Worm (Caenorhabditis elegans): ENCODE data around the gene W06G6.15.

The W06G6.15 gene

DNA sequence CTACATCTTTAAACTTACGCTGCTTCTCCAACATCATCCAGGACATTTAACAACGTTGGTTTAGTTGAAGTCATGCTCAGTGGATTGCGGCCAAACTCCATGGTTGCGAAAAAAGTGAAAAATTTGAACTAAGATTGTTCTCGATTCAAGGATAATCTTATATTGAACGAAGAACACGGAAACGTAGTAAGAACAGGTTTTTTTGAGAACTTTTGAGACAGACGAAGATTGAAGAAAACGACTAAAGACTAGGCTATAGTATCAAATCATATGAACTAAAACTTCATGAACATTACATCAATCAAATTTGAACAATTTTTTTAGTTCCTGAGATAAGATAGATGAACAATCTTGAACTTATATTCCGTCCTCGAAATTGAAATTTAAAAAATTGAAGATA lies 7.2 kb upstream of the W06G6.15 start, which contains the start of gene W06G6.10:
Gene W06G6.10, minus strand, starts transcription at position 101 of the 400 bp plus-strand sequence.
- TF ChIP-seq madf-3 (GFP tag; IDR thresholded peaks at IDR 0.05): no peak
- TF ChIP-seq F10E7.11 (tag; optimal IDR thresholded peaks at IDR 0.05): no peak
- TF ChIP-seq F37B4.10 (GFP tag; IDR thresholded peaks at IDR 0.05): no peak
- TF ChIP-seq pha-4 (tag; optimal IDR thresholded peaks at IDR 0.05): no peak
- no peak for TF ChIP-seq bed-2 (GFP tag; IDR thresholded peaks at IDR 0.05)
- no peak for TF ChIP-seq lin-35 (GFP tag; optimal IDR thresholded peaks at IDR 0.05)
- no peak for TF ChIP-seq Y53F4B.3 (GFP tag; IDR thresholded peaks at IDR 0.05)

DNA sequence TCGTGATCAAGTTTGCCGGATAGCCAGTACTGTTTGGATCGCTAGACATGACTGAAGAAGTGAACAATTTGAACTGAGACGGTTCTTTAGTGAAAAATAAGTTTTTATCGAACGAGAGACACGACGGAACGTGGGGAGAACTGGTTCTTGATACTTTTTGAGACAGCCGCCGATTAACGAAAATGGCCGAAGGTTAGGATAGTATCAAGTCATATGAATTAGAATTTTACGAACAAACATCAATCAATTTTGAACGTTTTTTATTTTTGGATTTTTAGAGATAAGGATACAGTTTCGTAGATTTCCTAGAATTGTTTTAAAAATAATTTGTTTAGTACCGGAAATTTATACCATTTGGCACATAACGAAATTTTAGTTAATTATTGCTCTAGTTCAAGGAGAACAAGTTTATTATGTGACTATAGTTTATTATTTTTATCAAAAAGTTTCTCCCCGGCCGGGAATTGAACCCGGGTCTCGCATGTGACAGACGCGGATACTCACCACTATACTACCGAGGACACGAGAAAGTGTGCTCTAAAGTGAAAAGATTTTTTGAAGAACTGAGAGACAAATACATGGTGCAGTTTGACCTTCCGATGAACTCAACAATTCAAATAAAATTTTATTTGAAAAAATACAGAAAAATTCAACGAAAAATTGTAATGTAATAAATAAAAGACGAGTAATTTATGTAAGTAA lies 5.9 kb upstream of the W06G6.15 start, which contains the start of gene W06G6.20:
Gene W06G6.20, minus strand, starts transcription at position 51 of the 702 bp plus-strand sequence.
- TF ChIP-seq F10E7.11 (tag; optimal IDR thresholded peaks at IDR 0.05) (no peak), F39B2.1 (GFP tag; IDR thresholded peaks at IDR 0.05) (no peak), mel-28 (tag; optimal IDR thresholded peaks at IDR 0.05; ENCODE audit: borderline replicate concordance) (no peak), T26A5.8 (tag; optimal IDR thresholded peaks at IDR 0.05) (no peak), egl-18 (GFP tag; IDR thresholded peaks at IDR 0.05) (no peak), F33H1.4 (GFP tag; IDR thresholded peaks at IDR 0.05) (no peak), ZK185.1 (tag; optimal IDR thresholded peaks at IDR 0.05; ENCODE audit: poor library complexity, severe bottlenecking) (peak; percentile 20), zfh-2 (GFP tag; conservative IDR thresholded peaks at IDR 0.05) (no peak), ztf-22 (GFP tag; optimal IDR thresholded peaks at IDR 0.05) (no peak), nhr-179 (tag; optimal IDR thresholded peaks at IDR 0.05) (no peak), lsy-27 (tag; optimal IDR thresholded peaks at IDR 0.05; ENCODE audit: borderline replicate concordance, insufficient read depth) (peak; percentile 22), hrde-1 (tag; optimal IDR thresholded peaks at IDR 0.05; ENCODE audit: borderline replicate concordance) (no peak), hlh-12 (tag; optimal IDR thresholded peaks at IDR 0.05) (no peak), aptf-2 (GFP tag; conservative IDR thresholded peaks at IDR 0.05) (no peak), attf-5 (GFP tag; optimal IDR thresholded peaks at IDR 0.05) (no peak), bed-1 (GFP tag; IDR thresholded peaks at IDR 0.05) (no peak), ceh-91 (GFP tag; IDR thresholded peaks at IDR 0.05) (no peak), Y56A3A.18 (GFP tag; IDR thresholded peaks at IDR 0.05) (no peak), snpc-1.1 (tag; optimal IDR thresholded peaks at IDR 0.05; ENCODE audit: insufficient read depth) (peak; percentile 75), F49E8.2 (tag; optimal IDR thresholded peaks at IDR 0.05; ENCODE audit: insufficient read depth) (no peak), let-607 (tag; optimal IDR thresholded peaks at IDR 0.05) (peak in 1 of 2 experiments; percentile 44), lin-26 (GFP tag; IDR thresholded peaks at IDR 0.05) (peak; percentile 86), F23B12.7 (tag; optimal IDR thresholded peaks at IDR 0.05; ENCODE audit: insufficient read depth) (peak; percentile 70), hlh-26 (GFP tag; conservative IDR thresholded peaks at IDR 0.05) (no peak), mes-4 (tag; optimal IDR thresholded peaks at IDR 0.05) (no peak), K11D2.4 (GFP tag; IDR thresholded peaks at IDR 0.05) (no peak), ztf-26 (tag; optimal IDR thresholded peaks at IDR 0.05) (no peak), B0261.1 (tag; optimal IDR thresholded peaks at IDR 0.05) (peak; percentile 75), ztf-6 (GFP tag; IDR thresholded peaks at IDR 0.05) (no peak), F22D6.2 (tag; optimal IDR thresholded peaks at IDR 0.05) (no peak), ekl-4 (GFP tag; IDR thresholded peaks at IDR 0.05) (no peak), lag-1 (GFP tag; IDR thresholded peaks at IDR 0.05) (no peak), cebp-2 (GFP tag; IDR thresholded peaks at IDR 0.05) (no peak), madf-3 (GFP tag; IDR thresholded peaks at IDR 0.05) (no peak), him-1 (tag; optimal IDR thresholded peaks at IDR 0.05) (peak; percentile 74), nfya-1 (tag; optimal IDR thresholded peaks at IDR 0.05; ENCODE audit: borderline replicate concordance, insufficient read depth) (no peak), hsf-1 (GFP tag; IDR thresholded peaks at IDR 0.05) (peak; percentile 20; the same call in 1 of the 2 replicates), cebp-1 (GFP tag; IDR thresholded peaks at IDR 0.05) (no peak), cebp-1 (tag; optimal IDR thresholded peaks at IDR 0.05) (peak; percentile 31), mxl-1 (tag; optimal IDR thresholded peaks at IDR 0.05) (peak; percentile 24)
